Fruit fly (Drosophila melanogaster) whole organism: ENCODE data around the gene ProtB.

Experiments used
- CG8478 ChIP-seq: fragments of >200 bp; optimal IDR thresholded peaks from 2 replicates; lab custom pipeline; 2018; ENCODE audit warnings: inconsistent platforms
- psq ChIP-seq: fragments of >200 bp; optimal IDR thresholded peaks from 2 replicates; lab custom pipeline; 2017
- usp ChIP-seq: fragments of >200 bp; optimal IDR thresholded peaks from 2 replicates; lab custom pipeline; 2017; ENCODE audit warnings: missing biosample characterization, missing genetic modification characterization, mixed read lengths

DNA sequence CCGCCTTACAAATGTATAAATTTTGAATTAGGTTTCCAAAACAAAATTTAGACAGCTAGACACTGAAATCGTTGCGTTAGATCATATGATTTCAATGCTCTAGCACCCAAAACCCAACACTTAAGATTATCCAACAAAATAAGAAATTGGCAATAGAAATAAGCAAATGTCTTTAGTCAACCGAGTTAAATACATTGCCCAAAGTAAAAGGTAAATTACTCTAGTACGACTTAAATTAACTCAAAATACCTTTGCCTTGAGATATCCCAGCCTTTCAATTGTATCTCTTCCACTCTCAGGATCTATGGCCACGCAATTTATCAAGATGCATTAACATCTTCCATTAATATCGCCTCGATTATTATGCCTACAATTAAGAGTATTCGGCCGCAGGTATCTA lies 7.3 kb downstream of the ProtB start, which contains the start of gene CG15278:
- TF ChIP-seq CG8478 (no peak), usp (GFP tag; lab: Kevin White, UChicago) (no peak), psq (no peak)
